Worm (Caenorhabditis elegans) whole organism, L2 larva: Measurements from ENCODE around the gene cls-2.

Source experiments
- F13H6.1 ChIP-seq: sonication (generic microtip); optimal IDR thresholded peaks from 2 replicates; lab custom pipeline; 2016; ENCODE audit warnings: missing genetic modification characterization, missing compliant biosample characterization
- ZK546.5 ChIP-seq: sonication (generic microtip); optimal IDR thresholded peaks from 2 replicates; lab custom pipeline; 2017; ENCODE audit warnings: missing biosample characterization, missing genetic modification characterization
- alr-1 ChIP-seq: fragments of 150-350 bp; optimal IDR thresholded peaks from 2 replicates; lab custom pipeline; 2014; ENCODE audit warnings: missing biosample characterization, missing genetic modification characterization
- ama-1 ChIP-seq: fragments of 150-350 bp; optimal IDR thresholded peaks from 2 replicates; lab custom pipeline; 2018; ENCODE audit warnings: inconsistent platforms
- blmp-1 ChIP-seq: sonication (generic microtip); optimal IDR thresholded peaks from 2 replicates; lab custom pipeline; 2017; ENCODE audit warnings: missing genetic modification characterization, mild to moderate bottlenecking, missing compliant biosample characterization, antibody characterized with exemption, moderate library complexity; ENCODE audit not compliant: insufficient read depth
- ceh-16 ChIP-seq: fragments of 150-350 bp; optimal IDR thresholded peaks from 2 replicates; lab custom pipeline; 2014; ENCODE audit warnings: missing biosample characterization, missing genetic modification characterization
- ceh-82 ChIP-seq: fragments of 150-350 bp; optimal IDR thresholded peaks from 2 replicates; lab custom pipeline; 2014; ENCODE audit warnings: missing biosample characterization, missing genetic modification characterization
- crh-2 ChIP-seq: sonication (generic microtip); optimal IDR thresholded peaks from 2 replicates; lab custom pipeline; 2017; ENCODE audit warnings: missing biosample characterization, missing genetic modification characterization
- dmd-4 ChIP-seq: sonication (generic microtip); optimal IDR thresholded peaks from 2 replicates; lab custom pipeline; 2017; ENCODE audit warnings: missing biosample characterization, missing genetic modification characterization
- egl-27 ChIP-seq: sonication (generic microtip); optimal IDR thresholded peaks from 3 replicates; lab custom pipeline; 2017; ENCODE audit warnings: missing biosample characterization, missing genetic modification reagents, missing genetic modification characterization
- elt-1 ChIP-seq: fragments of 150-350 bp; optimal IDR thresholded peaks from 2 replicates; lab custom pipeline; 2014; ENCODE audit warnings: missing biosample characterization, missing genetic modification characterization
- elt-3 ChIP-seq: sonication (generic microtip); optimal IDR thresholded peaks from 2 replicates; lab custom pipeline; 2017; ENCODE audit warnings: missing biosample characterization, missing genetic modification characterization
- fos-1 ChIP-seq: fragments of 150-350 bp; optimal IDR thresholded peaks from 2 replicates; lab custom pipeline; 2014; ENCODE audit warnings: missing biosample characterization, missing genetic modification characterization
- gmeb-1 ChIP-seq: fragments of 150-350 bp; optimal IDR thresholded peaks from 2 replicates; lab custom pipeline; 2014; ENCODE audit warnings: missing biosample characterization, missing genetic modification characterization
- lin-11 ChIP-seq: fragments of 150-350 bp; sonication (generic microtip); optimal IDR thresholded peaks from 2 replicates; lab custom pipeline; 2014; ENCODE audit warnings: missing biosample characterization, missing genetic modification characterization, inconsistent platforms, mixed read lengths
- lin-13 ChIP-seq: fragments of 150-350 bp; optimal IDR thresholded peaks from 2 replicates; lab custom pipeline; 2014; ENCODE audit warnings: missing biosample characterization, missing genetic modification reagents, missing genetic modification characterization
- lsy-2 ChIP-seq, 2 experiments: fragments of 150-350 bp in 1 of 2; sonication (generic microtip) in 1 of 2; optimal IDR thresholded peaks; 2 replicates each; lab custom pipeline; 2014 to 2017; ENCODE audit warnings: missing biosample characterization in 2 of 2, missing genetic modification characterization in 2 of 2
- mab-5 ChIP-seq: fragments of 150-350 bp; optimal IDR thresholded peaks from 2 replicates; lab custom pipeline; 2014; ENCODE audit warnings: missing biosample characterization, missing genetic modification characterization
- mbf-1 ChIP-seq: sonication (generic microtip); optimal IDR thresholded peaks from 2 replicates; lab custom pipeline; 2017; ENCODE audit warnings: missing biosample characterization, missing genetic modification characterization
- mdl-1 ChIP-seq, 2 experiments: fragments of 150-350 bp in 1 of 2; sonication (generic microtip) in 1 of 2; optimal IDR thresholded peaks; 2 replicates each; lab custom pipeline; 2017; ENCODE audit warnings: missing biosample characterization in 2 of 2, missing genetic modification characterization in 2 of 2
- nhr-10 ChIP-seq: sonication (generic microtip); optimal IDR thresholded peaks from 2 replicates; lab custom pipeline; 2017; ENCODE audit warnings: missing biosample characterization, missing genetic modification characterization
- nhr-129 ChIP-seq: fragments of 150-350 bp; optimal IDR thresholded peaks from 2 replicates; lab custom pipeline; 2014; ENCODE audit warnings: missing biosample characterization, missing genetic modification characterization
- nhr-21 ChIP-seq: fragments of 150-350 bp; optimal IDR thresholded peaks from 2 replicates; lab custom pipeline; 2014; ENCODE audit warnings: missing biosample characterization, missing genetic modification characterization
- nhr-23 ChIP-seq: fragments of 150-350 bp; optimal IDR thresholded peaks from 2 replicates; lab custom pipeline; 2014; ENCODE audit warnings: missing biosample characterization, missing genetic modification reagents, missing genetic modification characterization
- nhr-237 ChIP-seq: fragments of 150-350 bp; optimal IDR thresholded peaks from 2 replicates; lab custom pipeline; 2014; ENCODE audit warnings: missing biosample characterization, missing genetic modification characterization
- nhr-25 ChIP-seq: fragments of 150-350 bp; sonication (generic microtip); optimal IDR thresholded peaks from 3 replicates; lab custom pipeline; 2014; ENCODE audit warnings: missing biosample characterization, missing genetic modification characterization
- nhr-6 ChIP-seq: fragments of 150-350 bp; optimal IDR thresholded peaks from 2 replicates; lab custom pipeline; 2014; ENCODE audit warnings: missing biosample characterization, missing genetic modification characterization
- nhr-77 ChIP-seq: fragments of 150-350 bp; optimal IDR thresholded peaks from 2 replicates; lab custom pipeline; 2014; ENCODE audit warnings: missing biosample characterization, missing genetic modification characterization
- peb-1 ChIP-seq: fragments of 150-350 bp; optimal IDR thresholded peaks from 2 replicates; lab custom pipeline; 2014; ENCODE audit warnings: missing biosample characterization, missing genetic modification characterization
- sem-4 ChIP-seq: fragments of 150-350 bp; optimal IDR thresholded peaks from 2 replicates; lab custom pipeline; 2014; ENCODE audit warnings: missing biosample characterization, missing genetic modification reagents, missing genetic modification characterization
- sma-3 ChIP-seq: sonication (generic microtip); optimal IDR thresholded peaks from 2 replicates; lab custom pipeline; 2016; ENCODE audit warnings: missing genetic modification reagents, missing genetic modification characterization, missing compliant biosample characterization
- sma-9 ChIP-seq, 2 experiments: fragments of 150-350 bp in 1 of 2; sonication (generic microtip) in 1 of 2; optimal IDR thresholded peaks; 2 replicates each; lab custom pipeline; 2014 to 2016; ENCODE audit warnings: missing genetic modification characterization in 2 of 2, mild to moderate bottlenecking in 1 of 2, missing biosample characterization in 1 of 2, missing compliant biosample characterization in 1 of 2, missing genetic modification reagents in 1 of 2, moderate library complexity in 1 of 2
- snpc-4 ChIP-seq: fragments of 150-350 bp; optimal IDR thresholded peaks from 2 replicates; lab custom pipeline; 2014; ENCODE audit warnings: missing biosample characterization, missing genetic modification characterization
- unc-39 ChIP-seq: fragments of 150-350 bp; optimal IDR thresholded peaks from 2 replicates; lab custom pipeline; 2014; ENCODE audit warnings: missing biosample characterization, missing genetic modification characterization
- unc-55 ChIP-seq: fragments of 150-350 bp; sonication (generic microtip); optimal IDR thresholded peaks from 3 replicates; lab custom pipeline; 2014; ENCODE audit warnings: missing biosample characterization, missing genetic modification reagents, missing genetic modification characterization
- unc-62 ChIP-seq: fragments of 150-350 bp; optimal IDR thresholded peaks from 2 replicates; lab custom pipeline; 2014; ENCODE audit warnings: missing biosample characterization, missing genetic modification reagents, missing genetic modification characterization
- ztf-1 ChIP-seq: fragments of 200-800 bp; sonication (Bioruptor generic); conservative IDR thresholded peaks from 2 replicates; pipeline ENCODE4 v1.3.6; 2022; ENCODE audit warnings: missing genetic modification characterization, missing compliant biosample characterization
- ztf-11 ChIP-seq: sonication (generic microtip); optimal IDR thresholded peaks from 2 replicates; lab custom pipeline; 2017; ENCODE audit warnings: missing biosample characterization, missing genetic modification characterization
- ztf-4 ChIP-seq: fragments of 150-350 bp; optimal IDR thresholded peaks from 2 replicates; lab custom pipeline; 2014; ENCODE audit warnings: missing biosample characterization, missing genetic modification characterization

Gene cls-2

ce11 chrIII:9037658-9038057 lies 17.2 kb upstream of the cls-2 start, which contains the start of gene R107.9:
Gene R107.9, plus strand, starts transcription at chrIII:9037958.
- TF ChIP-seq unc-55 (GFP tag; lab: Kevin White, UChicago) (no peak), nhr-10 (tag; lab: Kevin White, UChicago) (no peak)
- TF ChIP-seq, all 48 proteins: peak for 0

- TF ChIP-seq unc-55 (GFP tag; lab: Kevin White, UChicago) (no peak), egl-27 (no peak), blmp-1 (no peak), ztf-1 (GFP tag; lab: Robert Waterston, UW) (no peak), ztf-11 (tag; lab: Kevin White, UChicago) (no peak), dmd-4 (tag; lab: Kevin White, UChicago) (no peak), nhr-25 (tag; lab: Kevin White, UChicago) (peak; percentile 20)
- TF ChIP-seq, all 48 proteins: peak for 1
Observed at ce11 chrIII:9043200-9043599, 11.6 kb upstream of the cls-2 start, which contains the start of gene nac-2. Gene nac-2, minus strand, starts transcription at chrIII:9043300.

- no peak for TF ChIP-seq egl-27
- peak; percentile 2 for TF ChIP-seq ama-1 (lab: Kevin White, UChicago)
- TF ChIP-seq mdl-1 (tag; optimal IDR thresholded peaks at IDR 0.05; lab: Kevin White, UChicago), result no peak
- no peak for TF ChIP-seq sma-9 (GFP tag; optimal IDR thresholded peaks at IDR 0.05; lab: Kevin White, UChicago)
- no peak for TF ChIP-seq sma-9 (tag; optimal IDR thresholded peaks at IDR 0.05; lab: Kevin White, UChicago)
- TF ChIP-seq unc-55 (GFP tag; lab: Kevin White, UChicago), result peak; percentile 61
Observed at ce11 chrIII:9045838-9046237, 9.0 kb upstream of the cls-2 start, which contains the start of gene R107.2. Gene R107.2, minus strand, starts transcription at chrIII:9045938.

ce11 chrIII:9047260-9047659 lies 7.6 kb upstream of the cls-2 start:
- TF ChIP-seq nhr-10 (tag; lab: Kevin White, UChicago) (no peak), nhr-129 (tag; lab: Kevin White, UChicago) (no peak), lsy-2 (tag; optimal IDR thresholded peaks at IDR 0.05; lab: Kevin White, UChicago) (no peak), unc-62 (GFP tag; lab: Kevin White, UChicago) (no peak), egl-27 (no peak), alr-1 (tag; lab: Kevin White, UChicago) (no peak), nhr-6 (tag; lab: Kevin White, UChicago) (no peak), nhr-25 (tag; lab: Kevin White, UChicago) (no peak), nhr-77 (tag; lab: Kevin White, UChicago) (no peak)
- TF ChIP-seq, all 48 proteins: peak for 0

ce11 chrIII:9050600-9050999 lies 4.2 kb upstream of the cls-2 start, which contains the start of gene ikke-1:
Gene ikke-1, minus strand, starts transcription at chrIII:9050700.
- TF ChIP-seq peb-1 (tag; lab: Kevin White, UChicago) (no peak), fos-1 (no peak), unc-62 (GFP tag; lab: Kevin White, UChicago) (no peak), mbf-1 (tag; lab: Kevin White, UChicago) (no peak), sma-9 (GFP tag; optimal IDR thresholded peaks at IDR 0.05; lab: Kevin White, UChicago) (no peak), sma-9 (tag; optimal IDR thresholded peaks at IDR 0.05; lab: Kevin White, UChicago) (no peak), snpc-4 (tag; lab: Kevin White, UChicago) (no peak), unc-39 (tag; lab: Kevin White, UChicago) (no peak), blmp-1 (no peak), elt-1 (tag; lab: Kevin White, UChicago) (no peak), lsy-2 (tag; optimal IDR thresholded peaks at IDR 0.05; lab: Kevin White, UChicago) (no peak), egl-27 (no peak), nhr-21 (tag; lab: Kevin White, UChicago) (no peak), gmeb-1 (tag; lab: Kevin White, UChicago) (no peak), nhr-23 (tag; lab: Kevin White, UChicago) (no peak), ztf-4 (no peak), sma-3 (GFP tag; lab: Kevin White, UChicago) (no peak), nhr-237 (no peak), crh-2 (no peak), mab-5 (no peak), nhr-129 (tag; lab: Kevin White, UChicago) (no peak)
- TF ChIP-seq, all 48 proteins: peak for 0

ce11 chrIII:9051119-9051597 lies 3.7 kb upstream of the cls-2 start:
- TF ChIP-seq sem-4 (tag; lab: Kevin White, UChicago) (peak; percentile 80), unc-39 (tag; lab: Kevin White, UChicago) (no peak), alr-1 (tag; lab: Kevin White, UChicago) (no peak), lin-11 (no peak), ztf-4 (peak; percentile 98), fos-1 (peak; percentile 51), nhr-21 (tag; lab: Kevin White, UChicago) (peak; percentile 57), ZK546.5 (tag; lab: Kevin White, UChicago) (no peak), blmp-1 (no peak), dmd-4 (tag; lab: Kevin White, UChicago) (no peak), ceh-16 (tag; lab: Kevin White, UChicago) (no peak), crh-2 (peak; percentile 90), elt-3 (no peak), F13H6.1 (tag; lab: Kevin White, UChicago) (peak; percentile 50), nhr-77 (tag; lab: Kevin White, UChicago) (no peak), ceh-82 (no peak), elt-1 (tag; lab: Kevin White, UChicago) (no peak), snpc-4 (tag; lab: Kevin White, UChicago) (peak; percentile 43), lsy-2 (tag; optimal IDR thresholded peaks at IDR 0.05; lab: Kevin White, UChicago) (peak in 1 of 2 experiments; percentile 90), nhr-6 (tag; lab: Kevin White, UChicago) (peak; percentile 68), lin-13 (GFP tag; lab: Kevin White, UChicago) (peak; percentile 85), nhr-10 (tag; lab: Kevin White, UChicago) (peak; percentile 13)
